Worm (Caenorhabditis elegans) whole organism, mixed stage, embryonic: ENCODE measurements around the gene K04C2.2.

Experiments used
- bed-3 ChIP-seq: fragments of 200-800 bp; sonication (Bioruptor generic); optimal IDR thresholded peaks from 3 replicates; lab custom pipeline; 2018; ENCODE audit warnings: mild to moderate bottlenecking, missing genetic modification characterization, moderate library complexity, missing compliant biosample characterization
- blmp-1 ChIP-seq: fragments of 150-350 bp; optimal IDR thresholded peaks from 2 replicates; lab custom pipeline; 2014; ENCODE audit warnings: missing biosample characterization, missing genetic modification characterization
- elt-1 ChIP-seq: sonication (generic microtip); optimal IDR thresholded peaks from 2 replicates; lab custom pipeline; 2017; ENCODE audit warnings: missing genetic modification characterization, mild to moderate bottlenecking, missing compliant biosample characterization, antibody characterized with exemption, moderate library complexity, borderline replicate concordance; ENCODE audit not compliant: insufficient read depth
- elt-3 ChIP-seq: fragments of 150-350 bp; optimal IDR thresholded peaks from 2 replicates; lab custom pipeline; 2014; ENCODE audit warnings: missing biosample characterization, missing genetic modification characterization
- hlh-1 ChIP-seq: fragments of 150-350 bp; optimal IDR thresholded peaks from 2 replicates; lab custom pipeline; 2014; ENCODE audit warnings: missing biosample characterization, missing genetic modification reagents, missing genetic modification characterization
- lin-13 ChIP-seq: fragments of 150-350 bp; optimal IDR thresholded peaks from 2 replicates; lab custom pipeline; 2014; ENCODE audit warnings: missing biosample characterization, missing genetic modification characterization
- mls-2 ChIP-seq: sonication (generic microtip); optimal IDR thresholded peaks from 2 replicates; lab custom pipeline; 2016; ENCODE audit warnings: mild to moderate bottlenecking, missing genetic modification characterization, moderate library complexity, missing compliant biosample characterization
- nhr-12 ChIP-seq: fragments of 150-350 bp; optimal IDR thresholded peaks from 2 replicates; lab custom pipeline; 2014; ENCODE audit warnings: missing biosample characterization, missing genetic modification characterization
- nhr-28 ChIP-seq: fragments of 150-350 bp; optimal IDR thresholded peaks from 2 replicates; lab custom pipeline; 2014; ENCODE audit warnings: missing biosample characterization, missing genetic modification characterization
- nhr-76 ChIP-seq: sonication (generic microtip); optimal IDR thresholded peaks from 2 replicates; lab custom pipeline; 2017; ENCODE audit warnings: missing biosample characterization, missing genetic modification characterization
- snpc-4 ChIP-seq: fragments of 150-350 bp; optimal IDR thresholded peaks from 2 replicates; lab custom pipeline; 2014; ENCODE audit warnings: missing biosample characterization, missing genetic modification characterization
- tbx-8 ChIP-seq: fragments of 200-800 bp; sonication (Bioruptor generic); optimal IDR thresholded peaks from 2 replicates; lab custom pipeline; 2018; ENCODE audit warnings: mild to moderate bottlenecking, missing genetic modification characterization, moderate library complexity, missing compliant biosample characterization
- unc-120 ChIP-seq: sonication (generic microtip); optimal IDR thresholded peaks from 2 replicates; lab custom pipeline; 2017; ENCODE audit warnings: missing genetic modification characterization, missing compliant biosample characterization; ENCODE audit not compliant: poor library complexity, severe bottlenecking
- zip-8 ChIP-seq: fragments of 150-350 bp; optimal IDR thresholded peaks from 2 replicates; lab custom pipeline; 2014; ENCODE audit warnings: missing biosample characterization, missing genetic modification characterization

K04C2.2 gene

DNA sequence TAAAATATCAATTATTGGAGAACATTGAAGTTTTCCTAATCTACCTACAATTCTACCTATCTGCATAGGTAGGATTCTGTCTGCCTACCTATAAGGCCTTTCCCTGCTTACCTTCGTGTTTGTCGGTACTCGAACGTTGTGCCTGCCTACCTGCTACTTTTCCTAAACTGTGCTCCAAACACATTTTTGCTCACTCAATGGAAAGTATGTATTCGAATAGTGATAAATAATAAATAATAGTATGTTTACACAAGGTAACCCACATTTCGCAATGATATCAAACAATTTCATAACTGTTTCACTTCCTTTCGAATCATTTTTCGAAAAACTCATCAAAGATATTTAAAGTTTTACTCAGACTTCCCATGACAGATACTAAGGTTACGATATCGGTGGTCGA is 49.9 kb downstream of the K04C2.2 start, which contains the start of gene F57B9.3:
Gene F57B9.3 (plus strand): TSS at position 301 of the 400 bp plus-strand sequence.
- TF ChIP-seq elt-1 (tag; lab: Kevin White, UChicago) = no peak
- TF ChIP-seq nhr-28 (tag; lab: Kevin White, UChicago) = no peak
- no peak for TF ChIP-seq elt-3 (tag; lab: Kevin White, UChicago)
- no peak for TF ChIP-seq lin-13 (tag; lab: Kevin White, UChicago)
- no peak for TF ChIP-seq unc-120 (tag; lab: Kevin White, UChicago)
- no peak for TF ChIP-seq bed-3 (GFP tag; lab: Kevin White, UChicago)
- no peak for TF ChIP-seq nhr-76 (tag; lab: Kevin White, UChicago)
- TF ChIP-seq nhr-12 (tag; lab: Kevin White, UChicago) = no peak
- no peak for TF ChIP-seq zip-8 (tag; lab: Kevin White, UChicago)
- no peak for TF ChIP-seq hlh-1
- TF ChIP-seq tbx-8 (GFP tag; lab: Kevin White, UChicago) = no peak
- TF ChIP-seq blmp-1 (tag; lab: Kevin White, UChicago) = no peak
- no peak for TF ChIP-seq mls-2 (tag; lab: Kevin White, UChicago)
- no peak for TF ChIP-seq snpc-4 (tag; lab: Kevin White, UChicago)
